Fruit fly (Drosophila melanogaster): Measurements from ENCODE around the gene CG14331.

Gene CG14331

DNA sequence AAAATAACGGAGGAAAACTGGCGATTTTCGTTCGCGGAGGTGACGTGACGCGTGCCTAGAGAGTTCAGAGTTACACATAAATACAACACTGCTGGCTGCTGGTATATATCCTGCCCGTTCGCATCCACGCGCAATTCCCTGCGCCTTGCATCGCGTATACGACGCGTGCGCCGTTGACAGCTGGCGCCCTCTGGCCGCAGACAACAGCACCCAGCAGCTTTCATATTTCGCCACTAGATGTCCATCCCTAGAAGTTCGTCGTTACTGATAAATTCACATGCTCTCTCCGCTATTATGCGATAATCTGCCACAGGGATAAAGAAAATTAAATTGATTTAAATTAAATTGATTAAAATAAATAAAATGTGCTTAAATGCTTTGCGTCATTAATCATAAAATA lies 38.1 kb downstream of the CG14331 start, which contains the start of gene Sur-8 (continued):
- TF ChIP-seq Ets21C (GFP tag; optimal IDR thresholded peaks at IDR 0.05) (peak; percentile 4), CG11762 (GFP tag; optimal IDR thresholded peaks at IDR 0.05; ENCODE audit: insufficient read depth) (peak; percentile 15), vri (GFP tag; optimal IDR thresholded peaks at IDR 0.05) (peak; percentile 35), Smox (GFP tag; optimal IDR thresholded peaks at IDR 0.05) (peak; percentile 30)

- TF ChIP-seq CG8319 (GFP tag; optimal IDR thresholded peaks at IDR 0.05) (no peak), CG6808 (GFP tag; optimal IDR thresholded peaks at IDR 0.05) (no peak), CG4318 (GFP tag; optimal IDR thresholded peaks at IDR 0.05) (no peak), CG10631 (GFP tag; optimal IDR thresholded peaks at IDR 0.05) (peak; percentile 28), eg (GFP tag; IDR thresholded peaks at IDR 0.05) (peak; percentile 70), OdsH (GFP tag; optimal IDR thresholded peaks at IDR 0.05) (peak; percentile 45), CG32006 (GFP tag; optimal IDR thresholded peaks at IDR 0.05) (peak; percentile 56), pdm3 (GFP tag; optimal IDR thresholded peaks at IDR 0.05) (peak; percentile 60), CG31627 (GFP tag; optimal IDR thresholded peaks at IDR 0.05) (peak; percentile 46), CG8119 (GFP tag; IDR thresholded peaks at IDR 0.05) (no peak), Hr38 (GFP tag; optimal IDR thresholded peaks at IDR 0.05) (no peak), achi (GFP tag; optimal IDR thresholded peaks at IDR 0.05) (peak; percentile 28), CG11902 (GFP tag; optimal IDR thresholded peaks at IDR 0.05) (no peak), Eip75B (GFP tag; optimal IDR thresholded peaks at IDR 0.05) (peak; percentile 22), ss (GFP tag; optimal IDR thresholded peaks at IDR 0.05) (no peak), dsx (GFP tag; optimal IDR thresholded peaks at IDR 0.05; ENCODE audit: poor library complexity, severe bottlenecking) (no peak), CG6163 (GFP tag; IDR thresholded peaks at IDR 0.05) (no peak), CG1621 (tag; optimal IDR thresholded peaks at IDR 0.05) (no peak), CG6276 (GFP tag; optimal IDR thresholded peaks at IDR 0.05) (no peak), CG15336 (GFP tag; IDR thresholded peaks at IDR 0.05) (peak; percentile 53), Blimp-1 (GFP tag; optimal IDR thresholded peaks at IDR 0.05) (no peak), topi (GFP tag; optimal IDR thresholded peaks at IDR 0.05) (peak; percentile 10), dac (GFP tag; optimal IDR thresholded peaks at IDR 0.05) (no peak), CG11294 (GFP tag; IDR thresholded peaks at IDR 0.05) (no peak), cyc (GFP tag; optimal IDR thresholded peaks at IDR 0.05) (no peak), svp (GFP tag) (no peak), esn (GFP tag; optimal IDR thresholded peaks at IDR 0.05) (peak; percentile 44), Hr4 (GFP tag; optimal IDR thresholded peaks at IDR 0.05) (peak; percentile 74), CG8632 (GFP tag; optimal IDR thresholded peaks at IDR 0.05) (no peak), lz (GFP tag; optimal IDR thresholded peaks at IDR 0.05) (peak; percentile 53), Met (GFP tag; optimal IDR thresholded peaks at IDR 0.05) (peak; percentile 41), Smox (GFP tag; optimal IDR thresholded peaks at IDR 0.05) (peak; percentile 57), vri (GFP tag; optimal IDR thresholded peaks at IDR 0.05) (peak; percentile 92), CG16779 (tag; optimal IDR thresholded peaks at IDR 0.05) (no peak), Ets96B (tag; optimal IDR thresholded peaks at IDR 0.05) (no peak), CG7368 (GFP tag; optimal IDR thresholded peaks at IDR 0.05) (no peak), CG10669 (GFP tag; optimal IDR thresholded peaks at IDR 0.05) (no peak), CG11762 (GFP tag; optimal IDR thresholded peaks at IDR 0.05; ENCODE audit: insufficient read depth) (no peak), fkh (GFP tag; optimal IDR thresholded peaks at IDR 0.05) (peak; percentile 67), Sox102F (GFP tag; optimal IDR thresholded peaks at IDR 0.05) (peak; percentile 14), Ets21C (GFP tag; optimal IDR thresholded peaks at IDR 0.05) (peak; percentile 20), Eip78C (GFP tag) (peak; percentile 50), CG3032 (tag; optimal IDR thresholded peaks at IDR 0.05) (peak; percentile 24), spab (GFP tag; optimal IDR thresholded peaks at IDR 0.05) (no peak), CG9139 (GFP tag; optimal IDR thresholded peaks at IDR 0.05) (no peak), acj6 (GFP tag; optimal IDR thresholded peaks at IDR 0.05) (peak; percentile 23), Eip93F (GFP tag; optimal IDR thresholded peaks at IDR 0.05) (no peak), CG6854 (GFP tag; optimal IDR thresholded peaks at IDR 0.05) (no peak), Sox15 (GFP tag; optimal IDR thresholded peaks at IDR 0.05) (no peak)
Measured at dm6 chr3R:17401289-17401752, 39.2 kb downstream of the CG14331 start.
